Worm (Caenorhabditis elegans) whole organism, midembryonic: ENCODE measurements around the gene gcn-1.
A peak's percentile ranks its signal among the peaks of the same experiment; 100 is the strongest.

ENCODE experiments used
- T22C8.4 ChIP-seq: fragments of 200-800 bp; sonication (Bioruptor generic); IDR thresholded peaks from 2 replicates; pipeline ENCODE4 v1.3.6; 2022; ENCODE audit warnings: missing genetic modification characterization, missing compliant biosample characterization
- cog-1 ChIP-seq: sonication (generic microtip); optimal IDR thresholded peaks from 2 replicates; lab custom pipeline; 2016; ENCODE audit warnings: missing genetic modification characterization, missing compliant biosample characterization
- flt-1 ChIP-seq: fragments of 200-800 bp; sonication (Bioruptor generic); IDR thresholded peaks from 2 replicates; pipeline ENCODE4 v1.3.6; 2022; ENCODE audit warnings: missing genetic modification characterization, missing compliant biosample characterization
- klf-2 ChIP-seq: fragments of 200-800 bp; sonication (Bioruptor generic); conservative IDR thresholded peaks from 2 replicates; pipeline ENCODE4 v1.3.6; 2022; ENCODE audit warnings: missing genetic modification reagents, missing genetic modification characterization, missing compliant biosample characterization
- med-1 ChIP-seq: sonication (generic microtip); optimal IDR thresholded peaks from 2 replicates; lab custom pipeline; 2017; ENCODE audit warnings: missing genetic modification characterization, mild to moderate bottlenecking, missing compliant biosample characterization, antibody characterized with exemption, missing genetic modification reagents; ENCODE audit not compliant: insufficient read depth
- ref-1 ChIP-seq: fragments of 200-800 bp; sonication (Bioruptor generic); conservative IDR thresholded peaks from 2 replicates; pipeline ENCODE4 v1.3.6; 2022; ENCODE audit warnings: missing genetic modification reagents, missing genetic modification characterization, missing compliant biosample characterization
- tab-1 ChIP-seq: fragments of 200-800 bp; sonication (Bioruptor generic); IDR thresholded peaks from 2 replicates; pipeline ENCODE4 v1.3.6; 2022; ENCODE audit warnings: missing genetic modification characterization, missing compliant biosample characterization
- ztf-23 ChIP-seq: fragments of 200-800 bp; sonication (Bioruptor generic); IDR thresholded peaks from 2 replicates; pipeline ENCODE4 v1.3.6; 2022; ENCODE audit warnings: missing genetic modification reagents, missing genetic modification characterization, missing compliant biosample characterization
- ztf-29 ChIP-seq: fragments of 200-800 bp; sonication (Bioruptor generic); IDR thresholded peaks from 2 replicates; pipeline ENCODE4 v1.3.6; 2022; ENCODE audit warnings: missing genetic modification reagents, missing genetic modification characterization, missing compliant biosample characterization

gcn-1 gene

DNA sequence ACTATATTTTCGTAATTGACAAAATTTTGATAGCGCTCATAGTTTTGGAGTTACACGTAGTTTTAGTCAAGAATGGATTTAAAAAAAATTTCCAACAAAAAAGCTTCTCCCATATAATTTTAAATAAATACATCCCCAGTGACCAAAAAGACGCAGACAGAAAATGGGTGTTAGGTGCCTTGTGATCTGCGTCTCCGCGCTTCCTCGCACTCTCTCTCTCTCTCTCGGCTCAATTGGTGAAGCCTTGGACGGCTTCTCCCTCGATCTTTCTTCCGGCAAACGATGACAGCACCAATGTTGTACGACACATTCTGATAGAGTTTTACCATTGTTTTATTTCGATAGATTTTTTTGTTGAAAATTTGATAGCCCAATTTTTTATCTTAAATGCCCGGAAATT, 21.8 kb upstream of the gcn-1 start:
- TF ChIP-seq ztf-23 (GFP tag; lab: Robert Waterston, UW) (no peak), T22C8.4 (GFP tag; lab: Robert Waterston, UW) (no peak), cog-1 (no peak), klf-2 (GFP tag; lab: Robert Waterston, UW) (no peak), ztf-29 (GFP tag; lab: Robert Waterston, UW) (no peak), med-1 (GFP tag; lab: Kevin White, UChicago) (no peak), tab-1 (GFP tag; lab: Robert Waterston, UW) (no peak), flt-1 (GFP tag; lab: Robert Waterston, UW) (no peak), ref-1 (GFP tag; lab: Robert Waterston, UW) (no peak)

DNA sequence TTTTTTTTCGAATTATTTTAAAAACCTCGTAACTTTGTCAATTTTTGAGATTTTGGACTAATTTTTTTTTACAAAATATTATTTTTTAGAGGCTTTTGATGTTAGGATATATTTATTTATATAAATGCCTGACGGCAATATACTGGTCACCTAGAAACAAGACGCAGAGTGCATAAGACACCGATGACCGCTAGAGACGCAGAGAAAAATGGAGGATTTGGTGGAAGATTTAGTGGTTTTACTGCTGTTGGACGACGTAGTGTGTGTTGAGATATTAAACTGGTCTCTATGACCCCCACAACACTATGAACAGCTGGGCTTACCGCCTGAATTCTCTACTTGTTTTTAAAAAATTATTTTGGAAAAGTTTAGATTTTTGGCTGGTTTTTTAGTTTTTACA, 19.7 kb upstream of the gcn-1 start:
- peak; percentile 33 for TF ChIP-seq cog-1
- no peak for TF ChIP-seq T22C8.4 (GFP tag; lab: Robert Waterston, UW)

DNA sequence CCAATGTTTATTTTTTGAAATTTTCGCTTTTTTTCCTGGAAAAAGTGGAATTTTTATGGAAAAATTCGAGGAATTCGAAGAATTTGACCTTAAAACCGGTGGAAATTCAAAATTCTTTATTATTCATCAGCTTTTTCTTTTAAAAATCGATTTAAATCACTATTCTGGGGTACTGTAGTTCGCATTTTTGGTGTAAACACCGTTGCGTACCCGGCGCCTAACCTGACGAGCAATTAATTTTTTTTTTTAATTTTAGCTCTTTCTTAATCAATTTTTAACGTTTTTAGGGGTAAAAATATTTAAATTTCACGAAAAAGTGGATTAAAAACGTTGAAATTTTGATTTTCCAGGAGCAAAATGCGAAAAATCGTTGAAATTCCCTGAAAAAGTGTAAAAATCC, 17.8 kb upstream of the gcn-1 start:
- TF ChIP-seq T22C8.4 (GFP tag; lab: Robert Waterston, UW) (no peak), klf-2 (GFP tag; lab: Robert Waterston, UW) (no peak), tab-1 (GFP tag; lab: Robert Waterston, UW) (no peak), ztf-23 (GFP tag; lab: Robert Waterston, UW) (no peak), cog-1 (no peak), ref-1 (GFP tag; lab: Robert Waterston, UW) (no peak), med-1 (GFP tag; lab: Kevin White, UChicago) (no peak), flt-1 (GFP tag; lab: Robert Waterston, UW) (no peak), ztf-29 (GFP tag; lab: Robert Waterston, UW) (no peak)

DNA sequence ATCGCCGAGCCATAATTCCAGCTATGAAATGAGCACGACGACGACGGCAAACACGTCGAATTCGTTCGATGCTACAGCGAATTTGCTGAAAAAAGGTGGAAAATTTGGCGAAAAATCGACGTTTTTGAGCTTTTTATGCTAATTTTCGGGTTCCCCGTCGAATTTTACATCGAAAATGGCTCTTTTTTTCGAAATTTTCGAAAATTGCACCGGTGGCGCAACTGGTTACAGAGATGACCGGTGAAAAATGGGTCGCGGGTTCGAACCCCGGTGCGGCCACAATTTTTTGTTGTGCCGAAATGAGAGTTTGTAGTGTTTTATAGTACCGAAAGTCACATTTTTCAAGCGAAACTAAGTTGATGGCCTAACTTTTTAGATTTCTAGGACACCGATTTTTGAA, 14.3 kb upstream of the gcn-1 start:
- TF ChIP-seq med-1 (GFP tag; lab: Kevin White, UChicago) (no peak), ztf-29 (GFP tag; lab: Robert Waterston, UW) (no peak), T22C8.4 (GFP tag; lab: Robert Waterston, UW) (no peak), flt-1 (GFP tag; lab: Robert Waterston, UW) (no peak), ztf-23 (GFP tag; lab: Robert Waterston, UW) (no peak), ref-1 (GFP tag; lab: Robert Waterston, UW) (no peak)

DNA sequence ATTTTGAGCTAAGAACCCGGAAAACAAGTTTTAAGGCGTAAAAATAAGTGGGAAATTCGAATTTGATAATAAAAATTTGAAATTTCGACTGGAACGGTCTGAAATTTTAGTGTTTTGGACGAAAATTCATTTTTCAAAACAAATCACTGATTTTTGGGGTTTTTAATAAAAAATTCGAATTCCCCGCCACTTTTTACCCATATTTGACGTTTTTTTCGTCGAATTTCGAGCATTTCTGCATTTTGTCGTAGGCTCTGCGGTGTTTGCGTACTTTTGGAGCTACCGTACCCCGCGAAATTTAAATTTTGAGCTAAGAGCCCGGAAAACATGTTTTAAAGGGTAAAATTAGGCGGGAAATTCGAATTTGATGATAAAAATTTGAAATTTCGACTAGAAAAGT, 1.2 kb upstream of the gcn-1 start:
- TF ChIP-seq tab-1 (GFP tag; lab: Robert Waterston, UW): no peak
- no peak for TF ChIP-seq klf-2 (GFP tag; lab: Robert Waterston, UW)
- no peak for TF ChIP-seq T22C8.4 (GFP tag; lab: Robert Waterston, UW)
- no peak for TF ChIP-seq flt-1 (GFP tag; lab: Robert Waterston, UW)
- TF ChIP-seq ztf-29 (GFP tag; lab: Robert Waterston, UW): no peak

DNA sequence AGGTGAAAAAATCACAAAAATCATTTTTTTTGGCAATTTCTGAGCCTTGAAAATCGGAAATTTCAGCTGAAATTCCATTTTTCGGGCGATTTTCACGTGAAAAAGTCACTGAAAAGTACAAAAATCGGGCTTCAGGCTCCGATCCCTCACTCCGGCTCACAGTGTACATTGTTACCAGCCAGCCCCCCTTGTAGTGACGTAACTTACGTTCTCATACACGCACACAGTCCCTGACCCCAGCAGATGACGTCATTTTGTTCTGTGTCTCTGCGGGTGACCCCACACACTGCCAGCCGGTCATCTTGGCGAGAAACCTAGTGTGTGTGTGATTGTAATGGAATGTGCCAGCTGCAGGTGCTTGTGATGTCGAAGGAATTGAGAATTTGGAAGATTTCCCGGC, 7.4 kb downstream of the gcn-1 start:
- no peak for TF ChIP-seq T22C8.4 (GFP tag; lab: Robert Waterston, UW)
- TF ChIP-seq ref-1 (GFP tag; lab: Robert Waterston, UW): no peak
- no peak for TF ChIP-seq med-1 (GFP tag; lab: Kevin White, UChicago)
- no peak for TF ChIP-seq ztf-23 (GFP tag; lab: Robert Waterston, UW)
- no peak for TF ChIP-seq tab-1 (GFP tag; lab: Robert Waterston, UW)
- no peak for TF ChIP-seq flt-1 (GFP tag; lab: Robert Waterston, UW)
- TF ChIP-seq klf-2 (GFP tag; lab: Robert Waterston, UW): no peak
- TF ChIP-seq cog-1: no peak
- no peak for TF ChIP-seq ztf-29 (GFP tag; lab: Robert Waterston, UW)

DNA sequence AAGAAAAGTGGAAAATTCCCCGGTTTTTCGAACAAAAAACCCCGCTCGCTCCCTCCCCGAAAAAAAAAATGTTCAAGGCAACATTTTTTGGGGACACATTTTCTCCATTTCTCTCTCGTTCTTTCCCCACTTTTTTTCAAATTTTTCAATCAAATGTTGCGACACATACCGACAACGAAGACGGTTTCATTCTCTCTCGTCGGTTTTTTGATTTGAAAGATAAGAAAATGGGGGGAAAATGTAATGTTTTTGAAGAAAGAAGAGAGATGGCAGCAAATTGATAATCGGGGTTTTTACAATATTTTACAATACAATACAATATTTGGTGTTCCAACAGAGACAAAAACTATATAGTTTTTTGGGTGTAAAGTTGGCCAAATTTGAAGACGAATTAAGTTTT, 17.7 kb downstream of the gcn-1 start:
- no peak for TF ChIP-seq tab-1 (GFP tag; lab: Robert Waterston, UW)
- no peak for TF ChIP-seq flt-1 (GFP tag; lab: Robert Waterston, UW)
- TF ChIP-seq klf-2 (GFP tag; lab: Robert Waterston, UW): no peak
- TF ChIP-seq ztf-23 (GFP tag; lab: Robert Waterston, UW): no peak
- TF ChIP-seq ref-1 (GFP tag; lab: Robert Waterston, UW): no peak
- TF ChIP-seq ztf-29 (GFP tag; lab: Robert Waterston, UW): no peak
- TF ChIP-seq T22C8.4 (GFP tag; lab: Robert Waterston, UW): no peak
- TF ChIP-seq cog-1: no peak
- TF ChIP-seq med-1 (GFP tag; lab: Kevin White, UChicago): no peak

DNA sequence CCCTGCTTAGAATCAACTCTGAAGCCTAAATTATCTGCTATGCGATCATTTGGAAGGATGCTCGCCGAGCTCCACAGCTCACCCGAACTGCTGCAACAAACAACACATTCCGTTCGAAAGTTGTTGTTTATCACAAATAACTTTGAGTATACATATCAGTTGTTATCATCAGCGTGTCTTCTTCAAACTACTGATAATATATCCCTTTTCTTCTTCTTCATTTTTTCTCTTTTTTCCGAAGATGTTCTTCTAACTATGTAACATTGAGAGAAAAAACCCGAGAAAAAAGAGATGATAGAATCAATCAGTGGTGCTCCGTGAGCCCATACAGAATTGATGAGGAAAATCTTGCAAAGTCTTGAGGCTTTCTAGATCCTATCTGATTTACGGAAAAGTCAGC, 18.8 kb downstream of the gcn-1 start:
- TF ChIP-seq T22C8.4 (GFP tag; lab: Robert Waterston, UW): no peak
- TF ChIP-seq med-1 (GFP tag; lab: Kevin White, UChicago): no peak
- TF ChIP-seq cog-1: no peak
- no peak for TF ChIP-seq ztf-29 (GFP tag; lab: Robert Waterston, UW)
- TF ChIP-seq ref-1 (GFP tag; lab: Robert Waterston, UW): no peak
- TF ChIP-seq flt-1 (GFP tag; lab: Robert Waterston, UW): no peak
- no peak for TF ChIP-seq ztf-23 (GFP tag; lab: Robert Waterston, UW)
- no peak for TF ChIP-seq tab-1 (GFP tag; lab: Robert Waterston, UW)
- no peak for TF ChIP-seq klf-2 (GFP tag; lab: Robert Waterston, UW)

DNA sequence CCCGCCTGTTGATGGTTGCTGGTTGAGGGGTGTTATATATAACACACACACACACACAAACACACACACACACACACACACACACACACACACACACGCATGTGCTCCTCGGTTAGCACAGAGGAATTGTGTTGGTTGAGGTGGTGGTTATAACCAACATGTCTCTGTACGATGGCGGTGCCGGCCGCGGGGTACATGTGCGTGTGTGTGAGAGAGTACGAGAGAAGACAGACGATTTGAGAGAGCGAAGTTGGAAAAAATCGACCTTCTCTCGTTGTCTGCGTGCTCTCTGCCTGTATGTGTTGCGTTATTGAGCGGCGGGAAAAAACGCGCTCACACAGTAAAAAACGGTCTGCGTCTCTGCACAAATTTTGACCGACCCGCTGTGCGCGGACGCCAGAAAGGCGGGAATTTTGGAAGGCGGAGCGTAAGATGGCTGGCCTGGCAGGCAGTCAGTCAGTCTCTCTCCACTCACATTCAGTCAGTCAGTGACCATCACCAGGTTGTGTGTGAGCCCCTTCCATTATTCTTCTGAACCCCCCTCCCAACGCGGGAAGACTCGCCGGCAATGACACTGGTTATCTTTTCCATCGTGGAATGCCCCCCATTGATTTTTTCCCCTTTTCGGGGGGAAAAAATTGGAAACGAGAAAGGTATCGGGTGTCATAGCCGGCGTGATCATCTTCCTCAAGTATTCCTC, 20.3 kb downstream of the gcn-1 start:
- TF ChIP-seq cog-1 (peak; percentile 57), flt-1 (GFP tag; lab: Robert Waterston, UW) (peak; percentile 59; the same call in 1 of the 2 replicates), ztf-29 (GFP tag; lab: Robert Waterston, UW) (no peak), tab-1 (GFP tag; lab: Robert Waterston, UW) (no peak)

DNA sequence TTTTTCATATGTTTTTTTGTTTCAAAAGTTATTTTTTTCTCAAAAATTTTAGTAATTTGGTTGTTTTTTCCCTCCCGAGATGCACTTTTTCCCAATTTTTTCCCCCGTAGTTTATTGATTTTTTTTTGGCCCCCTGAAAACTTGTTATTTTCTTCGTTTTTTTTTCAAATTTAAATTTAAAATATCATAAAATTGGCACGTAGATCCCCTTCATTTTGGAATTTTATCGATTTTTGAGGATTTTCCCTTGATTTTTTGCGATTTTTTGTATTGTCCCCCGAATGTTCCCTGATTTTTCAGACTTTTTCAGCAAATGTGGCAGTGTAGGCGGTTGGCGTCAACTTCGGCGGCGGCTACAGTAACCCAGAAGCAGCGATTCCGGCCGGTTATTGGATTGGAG, 46.0 kb downstream of the gcn-1 start, which contains the start of gene C39B5.6:
TSS of gene C39B5.6 (plus strand) at position 301 of the 400 bp plus-strand sequence.
- TF ChIP-seq cog-1: no peak
- TF ChIP-seq T22C8.4 (GFP tag; lab: Robert Waterston, UW): 0 out of 2 replicates have a peak, but pooled peaks have one; percentile 23
- TF ChIP-seq med-1 (GFP tag; lab: Kevin White, UChicago): no peak
